Fruit fly (Drosophila melanogaster) whole organism, prepupa: ENCODE data around the gene mon2.

Experiments
- CG11762 ChIP-seq: fragments of 200-800 bp; sonication (Bioruptor generic); optimal IDR thresholded peaks from 3 replicates; lab custom pipeline; 2016; ENCODE audit warnings: missing biosample characterization, missing genetic modification characterization; ENCODE audit not compliant: insufficient read depth
- CG1621 ChIP-seq: fragments of 200-800 bp; sonication (Bioruptor generic); optimal IDR thresholded peaks from 3 replicates; lab custom pipeline; 2018; ENCODE audit warnings: missing biosample characterization, mild to moderate bottlenecking, missing genetic modification characterization
- CG16779 ChIP-seq: fragments of 200-800 bp; sonication (Bioruptor generic); optimal IDR thresholded peaks from 3 replicates; lab custom pipeline; 2017; ENCODE audit warnings: missing biosample characterization, mild to moderate bottlenecking, missing genetic modification characterization
- CG3032 ChIP-seq: fragments of 200-800 bp; optimal IDR thresholded peaks from 2 replicates; lab custom pipeline; 2019; ENCODE audit warnings: missing biosample characterization, mild to moderate bottlenecking, missing genetic modification characterization, moderate library complexity
- CG31627 ChIP-seq: fragments of 200-800 bp; sonication (Bioruptor generic); optimal IDR thresholded peaks from 3 replicates; lab custom pipeline; 2016; ENCODE audit warnings: missing biosample characterization, missing genetic modification characterization
- CG3919 ChIP-seq: fragments of 200-800 bp; sonication (Bioruptor generic); optimal IDR thresholded peaks from 3 replicates; lab custom pipeline; 2016; ENCODE audit warnings: missing biosample characterization, missing genetic modification characterization
- CG6163 ChIP-seq: fragments of 200-800 bp; sonication (Bioruptor generic); IDR thresholded peaks from 3 replicates; pipeline ENCODE4 v1.3.6; 2022; ENCODE audit warnings: missing biosample characterization, missing genetic modification characterization
- CG6808 ChIP-seq: fragments of 200-800 bp; sonication (Bioruptor generic); optimal IDR thresholded peaks from 3 replicates; lab custom pipeline; 2017; ENCODE audit warnings: missing biosample characterization, missing genetic modification characterization, mild to moderate bottlenecking, moderate library complexity, missing genetic modification reagents
- CG6854 ChIP-seq: fragments of 200-800 bp; sonication (Bioruptor generic); optimal IDR thresholded peaks from 2 replicates; lab custom pipeline; 2017; ENCODE audit warnings: missing biosample characterization, mild to moderate bottlenecking, missing genetic modification characterization
- CG8119 ChIP-seq: fragments of 200-800 bp; sonication (Bioruptor generic); IDR thresholded peaks from 3 replicates; pipeline ENCODE4 v1.3.6; 2022; ENCODE audit warnings: missing biosample characterization, missing genetic modification characterization
- CG9139 ChIP-seq: fragments of 200-800 bp; sonication (Bioruptor generic); optimal IDR thresholded peaks from 3 replicates; lab custom pipeline; 2017; ENCODE audit warnings: missing biosample characterization, mild to moderate bottlenecking, missing genetic modification characterization
- Eip75B ChIP-seq: fragments of 200-800 bp; sonication (Bioruptor generic); optimal IDR thresholded peaks from 3 replicates; lab custom pipeline; 2016; ENCODE audit warnings: missing biosample characterization, missing genetic modification characterization
- Eip78C ChIP-seq: fragments of 200-800 bp; sonication (Bioruptor generic); peaks from one replicate; lab custom pipeline; 2016; ENCODE audit warnings: missing biosample characterization, missing genetic modification characterization
- Eip93F ChIP-seq: fragments of 200-800 bp; sonication (Bioruptor generic); optimal IDR thresholded peaks from 2 replicates; lab custom pipeline; 2016; ENCODE audit warnings: missing biosample characterization, mild to moderate bottlenecking, missing genetic modification characterization
- Ets21C ChIP-seq: fragments of 200-800 bp; sonication (Bioruptor generic); optimal IDR thresholded peaks from 3 replicates; lab custom pipeline; 2016; ENCODE audit warnings: missing biosample characterization, missing genetic modification characterization
- Ets96B ChIP-seq: fragments of 200-800 bp; optimal IDR thresholded peaks from 2 replicates; lab custom pipeline; 2019; ENCODE audit warnings: missing biosample characterization, mild to moderate bottlenecking, missing genetic modification characterization, moderate library complexity
- Hr39 ChIP-seq: fragments of 200-800 bp; sonication (Bioruptor generic); optimal IDR thresholded peaks from 2 replicates; lab custom pipeline; 2016; ENCODE audit warnings: missing biosample characterization, missing genetic modification characterization
- Lpt ChIP-seq: fragments of 200-800 bp; sonication (Bioruptor generic); optimal IDR thresholded peaks from 3 replicates; lab custom pipeline; 2016; ENCODE audit warnings: missing biosample characterization, missing genetic modification characterization
- Met ChIP-seq: fragments of 200-800 bp; sonication (Bioruptor generic); optimal IDR thresholded peaks from 3 replicates; lab custom pipeline; 2016; ENCODE audit warnings: missing biosample characterization, missing genetic modification characterization
- Smox ChIP-seq: fragments of 200-800 bp; sonication (Bioruptor generic); optimal IDR thresholded peaks from 3 replicates; lab custom pipeline; 2016; ENCODE audit warnings: missing biosample characterization, missing genetic modification characterization
- Sox14 ChIP-seq: fragments of 200-800 bp; sonication (Bioruptor generic); optimal IDR thresholded peaks from 3 replicates; lab custom pipeline; 2016; ENCODE audit warnings: missing biosample characterization, missing genetic modification characterization
- acj6 ChIP-seq: fragments of 200-800 bp; sonication (Bioruptor generic); optimal IDR thresholded peaks from 3 replicates; lab custom pipeline; 2016; ENCODE audit warnings: missing biosample characterization, missing genetic modification characterization
- cyc ChIP-seq: fragments of 200-800 bp; sonication (Bioruptor generic); optimal IDR thresholded peaks from 3 replicates; lab custom pipeline; 2016; ENCODE audit warnings: missing biosample characterization, missing genetic modification characterization
- dac ChIP-seq: fragments of 200-800 bp; sonication (Bioruptor generic); optimal IDR thresholded peaks from 2 replicates; lab custom pipeline; 2017; ENCODE audit warnings: missing biosample characterization, mild to moderate bottlenecking, missing genetic modification characterization
- dsx ChIP-seq: fragments of 200-800 bp; optimal IDR thresholded peaks from 3 replicates; lab custom pipeline; 2019; ENCODE audit warnings: missing biosample characterization, mild to moderate bottlenecking, missing genetic modification characterization, moderate library complexity; ENCODE audit not compliant: poor library complexity, severe bottlenecking
- eg ChIP-seq: fragments of 200-800 bp; sonication (Bioruptor generic); IDR thresholded peaks from 3 replicates; pipeline ENCODE4 v1.3.6; 2022; ENCODE audit warnings: missing biosample characterization, missing genetic modification characterization
- esn ChIP-seq: fragments of 200-800 bp; sonication (Bioruptor generic); optimal IDR thresholded peaks from 2 replicates; lab custom pipeline; 2016; ENCODE audit warnings: missing biosample characterization, mild to moderate bottlenecking, missing genetic modification characterization, moderate library complexity
- fd59A ChIP-seq: fragments of 200-800 bp; sonication (Bioruptor generic); optimal IDR thresholded peaks from 2 replicates; lab custom pipeline; 2017; ENCODE audit warnings: missing biosample characterization, mild to moderate bottlenecking, missing genetic modification characterization, missing genetic modification reagents
- fd85E ChIP-seq: fragments of 200-800 bp; sonication (Bioruptor generic); optimal IDR thresholded peaks from 3 replicates; lab custom pipeline; 2016; ENCODE audit warnings: missing biosample characterization, missing genetic modification characterization
- net ChIP-seq: fragments of 200-800 bp; sonication (Bioruptor generic); optimal IDR thresholded peaks from 3 replicates; lab custom pipeline; 2016; ENCODE audit warnings: missing biosample characterization, missing genetic modification characterization
- salr ChIP-seq, 2 experiments: fragments of 200-800 bp; sonication (Bioruptor generic); optimal IDR thresholded peaks; 3 replicates each; lab custom pipeline; 2016 to 2018; ENCODE audit warnings: missing biosample characterization in 2 of 2, missing genetic modification characterization in 2 of 2, mild to moderate bottlenecking in 1 of 2
- spab ChIP-seq: fragments of 200-800 bp; sonication (Bioruptor generic); optimal IDR thresholded peaks from 2 replicates; lab custom pipeline; 2017; ENCODE audit warnings: missing biosample characterization, mild to moderate bottlenecking, missing genetic modification characterization, missing genetic modification reagents
- ss ChIP-seq, 2 experiments: fragments of 200-800 bp; sonication (Bioruptor generic); optimal IDR thresholded peaks; 2 replicates in 1 of 2; 3 replicates in 1 of 2; lab custom pipeline; 2017 to 2018; ENCODE audit warnings: mild to moderate bottlenecking in 2 of 2, missing biosample characterization in 2 of 2, missing genetic modification characterization in 2 of 2, moderate library complexity in 1 of 2
- svp ChIP-seq: fragments of 200-800 bp; sonication (Bioruptor generic); peaks from one replicate; lab custom pipeline; 2016; ENCODE audit warnings: missing biosample characterization, missing genetic modification characterization
- vri ChIP-seq: fragments of 200-800 bp; sonication (Bioruptor generic); optimal IDR thresholded peaks from 3 replicates; lab custom pipeline; 2016; ENCODE audit warnings: missing biosample characterization, mild to moderate bottlenecking, missing genetic modification characterization

Gene mon2

dm6 chr2L:8084349-8085203, 39.2 kb downstream of the mon2 start (continued):
- TF ChIP-seq Ets21C (GFP tag; lab: Kevin White, UChicago) (no peak), CG16779 (tag; lab: Kevin White, UChicago) (no peak), Eip93F (GFP tag; lab: Kevin White, UChicago) (no peak), cyc (no peak)
- TF ChIP-seq, all 60 proteins: peak for 14

DNA sequence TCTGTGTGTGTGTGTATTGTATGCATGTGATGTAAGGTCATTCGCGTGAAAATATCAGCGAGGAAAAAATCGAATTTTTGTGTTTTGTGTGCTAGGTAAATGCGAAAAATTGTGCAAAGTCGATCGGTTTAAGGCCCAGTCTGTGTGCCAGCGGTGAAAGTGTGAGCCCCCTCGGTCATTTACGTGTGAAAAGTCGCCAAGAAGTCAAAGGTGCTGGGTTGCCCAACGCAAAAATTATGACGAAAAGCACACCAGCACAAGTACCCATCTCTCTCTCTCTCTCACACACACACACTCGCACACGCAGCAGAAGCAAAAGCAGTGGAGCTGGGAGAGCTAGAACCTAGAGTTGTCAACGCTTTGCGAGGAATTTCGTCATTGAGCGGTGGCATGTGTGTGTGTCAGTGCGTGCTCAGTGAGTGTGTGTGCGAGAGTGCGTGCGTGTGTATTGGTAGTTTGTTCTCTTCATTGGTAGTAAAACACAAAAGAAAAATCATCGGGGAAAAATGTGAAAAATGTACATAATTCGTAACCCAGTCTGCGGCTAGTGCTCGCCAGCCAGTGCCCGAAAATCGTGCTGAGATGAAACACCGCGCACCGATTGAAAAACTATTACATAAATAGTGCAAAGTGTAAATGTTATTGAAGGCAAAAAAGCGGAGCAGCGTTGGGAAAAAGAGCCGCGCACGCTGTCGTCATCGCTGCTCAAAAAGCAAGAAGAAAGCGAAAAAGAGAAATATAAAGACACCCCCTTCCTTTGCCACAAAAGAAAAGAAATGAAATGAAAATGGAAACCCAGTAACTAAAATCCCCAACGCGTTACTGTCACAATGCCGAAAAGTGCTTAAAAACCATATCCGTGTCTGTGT, 40.1 kb downstream of the mon2 start:
- peak; percentile 50 to 62 for TF ChIP-seq ss (GFP tag; optimal IDR thresholded peaks at IDR 0.05; lab: Kevin White, UChicago)
- peak; percentile 47 for TF ChIP-seq Eip78C (GFP tag; lab: Kevin White, UChicago)
- TF ChIP-seq CG11762 (GFP tag; lab: Kevin White, UChicago) = no peak
- TF ChIP-seq eg (GFP tag; lab: Robert Waterston, UW) = peak; percentile 50; the same call in 2 of the 3 replicates
- TF ChIP-seq CG6808 (GFP tag; lab: Kevin White, UChicago) = peak; percentile 3
- TF ChIP-seq esn (GFP tag; lab: Kevin White, UChicago) = no peak
- TF ChIP-seq acj6 = no peak
- TF ChIP-seq CG3032 (tag; lab: Kevin White, UChicago) = no peak
- TF ChIP-seq CG1621 (tag; lab: Kevin White, UChicago) = no peak
- TF ChIP-seq Ets21C (GFP tag; lab: Kevin White, UChicago) = no peak
- TF ChIP-seq fd85E (GFP tag; lab: Kevin White, UChicago) = peak; percentile 27
- TF ChIP-seq Ets96B = no peak
- TF ChIP-seq Smox (GFP tag; lab: Kevin White, UChicago) = no peak
- TF ChIP-seq CG6163 = peak; percentile 37; the same call in 2 of the 3 replicates
- TF ChIP-seq vri = peak; percentile 93
- no peak for TF ChIP-seq spab (GFP tag; lab: Kevin White, UChicago)
- peak; percentile 28 for TF ChIP-seq CG6854 (GFP tag; lab: Kevin White, UChicago)
- TF ChIP-seq CG31627 = no peak
- TF ChIP-seq dac (GFP tag; lab: Kevin White, UChicago) = no peak
- TF ChIP-seq fd59A = no peak
- TF ChIP-seq CG9139 (GFP tag; lab: Kevin White, UChicago) = peak; percentile 7
- TF ChIP-seq Hr39 = no peak
- peak; percentile 6 for TF ChIP-seq CG3919
- peak; percentile 41 for TF ChIP-seq Lpt (GFP tag; lab: Kevin White, UChicago)
- peak; percentile 65 for TF ChIP-seq Sox14 (GFP tag; lab: Kevin White, UChicago)
- TF ChIP-seq dsx (GFP tag; lab: Kevin White, UChicago) = peak; percentile 26
- TF ChIP-seq net (GFP tag; lab: Kevin White, UChicago) = peak; percentile 30
- TF ChIP-seq cyc = no peak
- peak in 1 of 2 experiments; percentile 51 for TF ChIP-seq salr (GFP tag; optimal IDR thresholded peaks at IDR 0.05; lab: Kevin White, UChicago)
- TF ChIP-seq Eip75B (GFP tag; lab: Kevin White, UChicago) = no peak
- TF ChIP-seq svp (GFP tag; lab: Kevin White, UChicago) = peak; percentile 99
- TF ChIP-seq CG8119 (GFP tag; lab: Robert Waterston, UW) = peak; percentile 54; the same call in 1 of the 3 replicates

DNA sequence CACCGCTTCAGTTG, 40.6 kb downstream of the mon2 start, which contains the start of gene Bsg:
Gene Bsg (plus strand): TSS at position 8 of the 14 bp plus-strand sequence.
- TF ChIP-seq CG1621 (tag; lab: Kevin White, UChicago) (no peak), net (GFP tag; lab: Kevin White, UChicago) (no peak), Met (GFP tag; lab: Kevin White, UChicago) (no peak), Eip78C (GFP tag; lab: Kevin White, UChicago) (no peak)
